Fruit fly (Drosophila melanogaster) Kc167 (cell line): ENCODE data around the gene bark.

Experiments
- h ChIP-seq: fragments of >200 bp; optimal IDR thresholded peaks from 3 replicates; lab custom pipeline; 2018; ENCODE audit warnings: missing external identifiers
- insv ChIP-seq: fragments of >200 bp; optimal IDR thresholded peaks from 3 replicates; lab custom pipeline; 2018; ENCODE audit warnings: missing external identifiers
- psq ChIP-seq: fragments of >200 bp; optimal IDR thresholded peaks from 2 replicates; lab custom pipeline; 2017; ENCODE audit warnings: missing external identifiers

DNA sequence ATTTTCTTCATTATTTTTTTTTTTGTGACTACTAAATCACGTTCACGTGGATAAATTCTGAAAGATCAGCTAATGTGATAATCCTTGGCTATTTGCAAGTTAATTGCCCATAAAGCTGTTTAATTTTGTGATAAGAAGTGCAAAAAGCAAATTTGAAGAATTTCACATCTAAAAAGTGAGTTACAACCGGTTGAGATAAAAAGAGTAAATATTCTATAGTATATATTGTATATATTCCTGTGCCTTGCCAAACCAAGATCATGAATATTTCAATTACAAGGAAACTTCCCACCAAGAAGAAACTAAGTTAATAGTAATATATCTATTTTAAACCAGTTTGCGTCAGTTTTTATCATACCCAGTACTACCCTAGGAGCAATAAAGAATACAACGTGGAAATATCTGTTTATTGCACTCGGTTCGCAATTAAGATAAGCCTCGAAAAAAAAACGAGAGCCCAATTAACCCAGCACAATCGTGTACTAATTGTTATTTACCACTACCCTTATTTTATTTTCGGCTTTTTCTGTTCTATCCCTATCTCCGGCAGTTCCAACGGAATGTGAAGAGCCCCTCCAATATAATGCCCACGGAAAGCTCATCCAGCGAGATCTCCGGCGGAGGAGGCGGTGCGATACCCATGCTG is 7.7 kb upstream of the bark start:
- TF ChIP-seq h (lab: Kevin White, UChicago): no peak
- no peak for TF ChIP-seq insv (lab: Kevin White, UChicago)
- TF ChIP-seq psq (lab: Kevin White, UChicago): no peak
